Worm (Caenorhabditis elegans) whole organism, L3 larva: Measurements from ENCODE around the gene nlp-71.

Experiments used
- aly-2 ChIP-seq: fragments of 150-350 bp; optimal IDR thresholded peaks from 2 replicates; lab custom pipeline; 2014; ENCODE audit warnings: missing biosample characterization, missing genetic modification characterization
- lin-39 ChIP-seq: fragments of 150-350 bp; optimal IDR thresholded peaks from 2 replicates; lab custom pipeline; 2018; ENCODE audit warnings: missing biosample characterization, missing genetic modification reagents, missing genetic modification characterization
- mdl-1 ChIP-seq: fragments of 150-350 bp; optimal IDR thresholded peaks from 2 replicates; lab custom pipeline; 2014; ENCODE audit warnings: missing biosample characterization, missing genetic modification characterization
- nhr-28 ChIP-seq: fragments of 150-350 bp; optimal IDR thresholded peaks from 2 replicates; lab custom pipeline; 2014; ENCODE audit warnings: missing biosample characterization, missing genetic modification characterization

DNA sequence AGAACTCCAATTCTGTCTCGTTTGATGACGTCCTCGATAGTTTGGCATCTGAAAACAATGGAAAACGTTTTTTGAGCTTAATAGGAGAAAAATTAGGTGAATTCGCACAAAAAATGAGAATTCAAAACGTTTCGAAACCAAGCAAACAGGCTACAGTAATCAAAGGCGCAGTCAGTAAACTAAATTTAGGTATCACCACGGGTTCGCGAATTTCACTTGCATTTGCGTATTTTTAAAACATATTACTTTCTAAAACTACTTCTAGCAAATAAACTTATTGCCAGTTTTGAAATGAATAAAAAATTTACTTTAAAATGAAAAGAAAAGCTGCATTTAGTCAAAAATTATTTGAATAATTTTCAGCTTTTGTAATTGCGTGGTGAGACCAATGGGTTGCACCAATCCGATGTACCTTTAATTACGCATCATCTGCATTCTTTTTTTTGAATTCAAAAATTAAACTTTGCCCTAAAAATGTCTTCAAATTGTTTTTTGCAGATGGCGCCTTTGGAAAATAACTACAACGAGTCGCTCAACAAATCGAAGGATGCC is 5.7 kb upstream of the nlp-71 start, which contains the start of the genes Y73B6BL.23 and htp-2:
- TF ChIP-seq aly-2 (tag; lab: Kevin White, UChicago) (no peak), nhr-28 (tag; lab: Kevin White, UChicago) (no peak), lin-39 (tag; lab: Kevin White, UChicago) (no peak), mdl-1 (tag; lab: Kevin White, UChicago) (no peak)
